In the genomic region with DNA sequence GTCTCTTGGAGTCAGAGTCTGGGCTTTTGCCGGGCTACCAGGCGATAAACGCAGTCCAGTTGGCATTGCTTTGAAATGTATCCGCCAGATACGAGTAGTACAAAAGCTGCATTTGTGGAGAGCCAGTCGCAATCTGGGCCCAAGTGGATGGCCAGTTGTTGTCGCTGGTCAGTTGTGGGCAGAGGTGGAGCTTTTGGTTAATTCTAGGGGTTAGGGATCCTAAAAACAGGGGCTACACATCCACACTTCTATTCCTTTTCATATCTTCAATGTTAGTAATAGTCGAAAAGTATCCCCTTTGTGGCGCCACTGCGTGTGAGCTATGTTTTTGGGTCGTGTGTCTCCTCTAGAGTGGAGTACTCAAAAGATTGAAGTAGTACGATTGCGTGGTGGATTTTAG, we compare ENCODE assay signal across 1 fruit fly cellular context.
TF ChIP-seq lines count a peak whose summit lies in the region.

No protein-coding gene starts in this region.

TF ChIP-seq in whole organism, prepupa, 60 proteins besides CTCF, POLR2A, EP300 and RAD21 (continued from another document):
- TF ChIP-seq Sox14 (GFP tag; optimal IDR thresholded peaks at IDR 0.05; lab: Kevin White, UChicago) (no peak), Hr39 (GFP tag; optimal IDR thresholded peaks at IDR 0.05; lab: Kevin White, UChicago) (no peak), Eip75B (GFP tag; optimal IDR thresholded peaks at IDR 0.05; lab: Kevin White, UChicago) (peak; percentile 1), spab (GFP tag; optimal IDR thresholded peaks at IDR 0.05; lab: Kevin White, UChicago) (peak; percentile 5), CG11294 (GFP tag; IDR thresholded peaks at IDR 0.05; lab: Robert Waterston, UW) (no peak), Hr38 (GFP tag; optimal IDR thresholded peaks at IDR 0.05; lab: Kevin White, UChicago) (no peak), CG1621 (tag; optimal IDR thresholded peaks at IDR 0.05; lab: Kevin White, UChicago) (no peak), CG6163 (GFP tag; IDR thresholded peaks at IDR 0.05; lab: Robert Waterston, UW) (peak; percentile 79), esn (GFP tag; optimal IDR thresholded peaks at IDR 0.05; lab: Kevin White, UChicago) (no peak), Sox102F (GFP tag; optimal IDR thresholded peaks at IDR 0.05; lab: Kevin White, UChicago) (no peak), OdsH (GFP tag; optimal IDR thresholded peaks at IDR 0.05; lab: Kevin White, UChicago) (peak; percentile 29), Ets21C (GFP tag; optimal IDR thresholded peaks at IDR 0.05; lab: Kevin White, UChicago) (no peak), CG32006 (GFP tag; optimal IDR thresholded peaks at IDR 0.05; lab: Kevin White, UChicago) (peak; percentile 33), fd59A (GFP tag; optimal IDR thresholded peaks at IDR 0.05; lab: Kevin White, UChicago) (no peak), CG7368 (GFP tag; optimal IDR thresholded peaks at IDR 0.05; lab: Kevin White, UChicago) (no peak), topi (GFP tag; optimal IDR thresholded peaks at IDR 0.05; lab: Kevin White, UChicago) (no peak), CG15336 (GFP tag; IDR thresholded peaks at IDR 0.05; lab: Robert Waterston, UW) (peak; percentile 43; the same call in 1 of the 2 replicates)
TF ChIP-seq in whole organism, prepupa: peak in this region for 20.
